Worm (Caenorhabditis elegans) whole organism, L3 larva: ENCODE results near the gene T10B10.4.

Experiments used
- R02D3.7 ChIP-seq: fragments of 150-350 bp; optimal IDR thresholded peaks from 2 replicates; lab custom pipeline; 2014; ENCODE audit warnings: missing biosample characterization, missing genetic modification characterization
- ZK546.5 ChIP-seq: sonication (generic microtip); optimal IDR thresholded peaks from 2 replicates; lab custom pipeline; 2017; ENCODE audit warnings: missing biosample characterization, missing genetic modification characterization
- aly-2 ChIP-seq: fragments of 150-350 bp; optimal IDR thresholded peaks from 2 replicates; lab custom pipeline; 2014; ENCODE audit warnings: missing biosample characterization, missing genetic modification characterization
- ama-1 ChIP-seq: fragments of 150-350 bp; optimal IDR thresholded peaks from 2 replicates; lab custom pipeline; 2018
- ceh-16 ChIP-seq: sonication (generic microtip); optimal IDR thresholded peaks from 2 replicates; lab custom pipeline; 2017; ENCODE audit warnings: missing biosample characterization, missing genetic modification characterization
- ceh-28 ChIP-seq: fragments of 150-350 bp; optimal IDR thresholded peaks from 2 replicates; lab custom pipeline; 2014; ENCODE audit warnings: missing biosample characterization, missing genetic modification reagents, missing genetic modification characterization
- ceh-82 ChIP-seq: fragments of 150-350 bp; optimal IDR thresholded peaks from 2 replicates; lab custom pipeline; 2014; ENCODE audit warnings: missing biosample characterization, missing genetic modification characterization
- ceh-9 ChIP-seq: sonication (generic microtip); optimal IDR thresholded peaks from 2 replicates; lab custom pipeline; 2018; ENCODE audit warnings: missing biosample characterization, missing genetic modification characterization
- daf-12 ChIP-seq: fragments of 150-350 bp; optimal IDR thresholded peaks from 2 replicates; lab custom pipeline; 2014; ENCODE audit warnings: missing biosample characterization, missing genetic modification reagents, missing genetic modification characterization
- egl-27 ChIP-seq: sonication (generic microtip); optimal IDR thresholded peaks from 4 replicates; lab custom pipeline; 2017; ENCODE audit warnings: missing biosample characterization, missing genetic modification reagents, missing genetic modification characterization
- egl-5 ChIP-seq: fragments of 150-350 bp; optimal IDR thresholded peaks from 2 replicates; lab custom pipeline; 2017; ENCODE audit warnings: missing biosample characterization, missing genetic modification reagents, missing genetic modification characterization, inconsistent platforms
- elt-1 ChIP-seq: fragments of 150-350 bp; optimal IDR thresholded peaks from 2 replicates; lab custom pipeline; 2014; ENCODE audit warnings: missing biosample characterization, missing genetic modification characterization
- elt-2 ChIP-seq: sonication (generic microtip); optimal IDR thresholded peaks from 2 replicates; lab custom pipeline; 2016; ENCODE audit warnings: missing genetic modification reagents, mild to moderate bottlenecking, missing genetic modification characterization, missing compliant biosample characterization
- elt-3 ChIP-seq, 3 experiments: fragments of 150-350 bp in 1 of 3; sonication (generic microtip) in 2 of 3; optimal IDR thresholded peaks; 2 replicates in 2 of 3; 4 replicates in 1 of 3; lab custom pipeline; 2014 to 2017; ENCODE audit warnings: missing biosample characterization in 3 of 3, missing genetic modification characterization in 3 of 3
- eor-1 ChIP-seq, 2 experiments: fragments of 150-350 bp; optimal IDR thresholded peaks; 2 replicates each; lab custom pipeline; 2014 to 2018; ENCODE audit warnings: missing biosample characterization in 2 of 2, missing genetic modification characterization in 2 of 2
- fkh-10 ChIP-seq: sonication (generic microtip); optimal IDR thresholded peaks from 2 replicates; lab custom pipeline; 2017; ENCODE audit warnings: missing biosample characterization, missing genetic modification reagents, missing genetic modification characterization
- fkh-2 ChIP-seq: fragments of 150-350 bp; optimal IDR thresholded peaks from 2 replicates; lab custom pipeline; 2014; ENCODE audit warnings: missing biosample characterization, missing genetic modification reagents, missing genetic modification characterization
- fos-1 ChIP-seq: fragments of 150-350 bp; optimal IDR thresholded peaks from 2 replicates; lab custom pipeline; 2014; ENCODE audit warnings: missing biosample characterization, missing genetic modification characterization
- hmg-11 ChIP-seq: sonication (generic microtip); optimal IDR thresholded peaks from 2 replicates; lab custom pipeline; 2016; ENCODE audit warnings: missing genetic modification characterization, missing compliant biosample characterization
- jun-1 ChIP-seq: fragments of 150-350 bp; optimal IDR thresholded peaks from 2 replicates; lab custom pipeline; 2014; ENCODE audit warnings: missing biosample characterization, missing genetic modification reagents, missing genetic modification characterization
- lin-15B ChIP-seq: fragments of 150-350 bp; optimal IDR thresholded peaks from 2 replicates; lab custom pipeline; 2014; ENCODE audit warnings: missing biosample characterization, missing genetic modification characterization
- lin-39 ChIP-seq: fragments of 150-350 bp; optimal IDR thresholded peaks from 2 replicates; lab custom pipeline; 2018; ENCODE audit warnings: missing biosample characterization, missing genetic modification reagents, missing genetic modification characterization
- lsy-12 ChIP-seq: sonication (generic microtip); optimal IDR thresholded peaks from 2 replicates; lab custom pipeline; 2016; ENCODE audit warnings: mild to moderate bottlenecking, missing genetic modification characterization, missing compliant biosample characterization
- mdl-1 ChIP-seq: fragments of 150-350 bp; optimal IDR thresholded peaks from 2 replicates; lab custom pipeline; 2014; ENCODE audit warnings: missing biosample characterization, missing genetic modification characterization
- mml-1 ChIP-seq: fragments of 150-350 bp; sonication (generic microtip); optimal IDR thresholded peaks from 3 replicates; lab custom pipeline; 2014; ENCODE audit warnings: missing biosample characterization, missing genetic modification characterization
- nfya-1 ChIP-seq: sonication (generic microtip); optimal IDR thresholded peaks from 2 replicates; lab custom pipeline; 2017; ENCODE audit warnings: missing genetic modification characterization, mild to moderate bottlenecking, missing compliant biosample characterization, antibody characterized with exemption, moderate library complexity; ENCODE audit not compliant: insufficient read depth
- nhr-11 ChIP-seq: fragments of 150-350 bp; optimal IDR thresholded peaks from 2 replicates; lab custom pipeline; 2014; ENCODE audit warnings: missing biosample characterization, missing genetic modification characterization
- nhr-12 ChIP-seq: fragments of 150-350 bp; optimal IDR thresholded peaks from 2 replicates; lab custom pipeline; 2014; ENCODE audit warnings: missing biosample characterization, missing genetic modification characterization
- nhr-23 ChIP-seq: fragments of 150-350 bp; optimal IDR thresholded peaks from 2 replicates; lab custom pipeline; 2014; ENCODE audit warnings: missing biosample characterization, missing genetic modification reagents, missing genetic modification characterization
- nhr-237 ChIP-seq: fragments of 150-350 bp; optimal IDR thresholded peaks from 2 replicates; lab custom pipeline; 2014; ENCODE audit warnings: missing biosample characterization, missing genetic modification characterization
- nhr-25 ChIP-seq: sonication (generic microtip); optimal IDR thresholded peaks from 2 replicates; lab custom pipeline; 2017; ENCODE audit warnings: missing biosample characterization, missing genetic modification characterization
- nhr-28 ChIP-seq: fragments of 150-350 bp; optimal IDR thresholded peaks from 2 replicates; lab custom pipeline; 2014; ENCODE audit warnings: missing biosample characterization, missing genetic modification characterization
- nhr-43 ChIP-seq: sonication (generic microtip); optimal IDR thresholded peaks from 2 replicates; lab custom pipeline; 2016; ENCODE audit warnings: mild to moderate bottlenecking, missing genetic modification characterization, missing compliant biosample characterization; ENCODE audit not compliant: poor library complexity, severe bottlenecking
- nhr-67 ChIP-seq: fragments of 150-350 bp; optimal IDR thresholded peaks from 2 replicates; lab custom pipeline; 2014; ENCODE audit warnings: missing biosample characterization, missing genetic modification characterization
- nhr-76 ChIP-seq: fragments of 150-350 bp; sonication (generic microtip); optimal IDR thresholded peaks from 5 replicates; lab custom pipeline; 2014; ENCODE audit warnings: missing biosample characterization, missing genetic modification characterization
- nhr-77 ChIP-seq: fragments of 150-350 bp; optimal IDR thresholded peaks from 2 replicates; lab custom pipeline; 2014; ENCODE audit warnings: missing biosample characterization, missing genetic modification characterization
- pha-4 ChIP-seq: fragments of 150-350 bp; optimal IDR thresholded peaks from 2 replicates; lab custom pipeline; 2014; ENCODE audit warnings: missing biosample characterization, missing genetic modification reagents, missing genetic modification characterization
- pqm-1 ChIP-seq: fragments of 150-350 bp; optimal IDR thresholded peaks from 2 replicates; lab custom pipeline; 2017; ENCODE audit warnings: missing biosample characterization, missing genetic modification characterization, inconsistent platforms
- sea-2 ChIP-seq: fragments of 150-350 bp; sonication (generic microtip); optimal IDR thresholded peaks from 4 replicates; lab custom pipeline; 2014; ENCODE audit warnings: missing biosample characterization, missing genetic modification reagents, missing genetic modification characterization
- skn-1 ChIP-seq: fragments of 150-350 bp; optimal IDR thresholded peaks from 2 replicates; lab custom pipeline; 2014; ENCODE audit warnings: missing biosample characterization, missing genetic modification characterization
- snpc-4 ChIP-seq: fragments of 150-350 bp; optimal IDR thresholded peaks from 2 replicates; lab custom pipeline; 2014; ENCODE audit warnings: missing biosample characterization, missing genetic modification characterization
- tbx-2 ChIP-seq: sonication (generic microtip); optimal IDR thresholded peaks from 2 replicates; lab custom pipeline; 2016; ENCODE audit warnings: mild to moderate bottlenecking, missing genetic modification characterization, missing compliant biosample characterization
- unc-39 ChIP-seq: sonication (generic microtip); optimal IDR thresholded peaks from 4 replicates; lab custom pipeline; 2017; ENCODE audit warnings: missing biosample characterization, missing genetic modification characterization
- unc-62 ChIP-seq: fragments of 150-350 bp; sonication (generic microtip); optimal IDR thresholded peaks from 4 replicates; lab custom pipeline; 2014; ENCODE audit warnings: missing biosample characterization, missing genetic modification reagents, missing genetic modification characterization
- zag-1 ChIP-seq: fragments of 150-350 bp; optimal IDR thresholded peaks from 2 replicates; lab custom pipeline; 2014; ENCODE audit warnings: missing biosample characterization, missing genetic modification characterization
- ztf-11 ChIP-seq: fragments of 150-350 bp; optimal IDR thresholded peaks from 2 replicates; lab custom pipeline; 2014; ENCODE audit warnings: missing biosample characterization, missing genetic modification characterization
- ztf-4 ChIP-seq: fragments of 150-350 bp; optimal IDR thresholded peaks from 2 replicates; lab custom pipeline; 2014; ENCODE audit warnings: missing biosample characterization, missing genetic modification characterization

The T10B10.4 gene

DNA sequence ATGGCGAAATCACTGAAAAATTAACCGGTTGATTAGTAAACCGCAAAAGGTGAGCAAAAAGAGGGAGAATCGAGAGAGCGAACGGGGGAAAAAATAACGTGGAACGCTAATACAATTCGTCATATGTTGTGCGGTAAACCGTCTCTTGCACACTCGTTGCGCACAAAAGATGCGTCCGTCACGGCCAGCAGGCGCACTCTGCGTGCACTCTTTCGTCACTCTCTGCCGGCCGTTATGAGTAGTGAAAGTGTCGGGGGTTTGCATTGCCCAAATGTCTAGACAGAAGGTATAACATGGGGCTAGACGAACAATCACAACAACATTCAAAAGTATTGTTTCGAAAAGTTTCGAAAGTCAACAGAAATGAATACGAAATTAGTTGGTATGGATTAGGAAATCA is 8.5 kb upstream of the T10B10.4 start, which contains the start of gene pkhm-2 (continued):
- TF ChIP-seq eor-1 (tag; optimal IDR thresholded peaks at IDR 0.05; lab: Kevin White, UChicago), result no peak

ce11 chrX:15188510-15188909 is 1.4 kb upstream of the T10B10.4 start:
- TF ChIP-seq hmg-11 (tag; lab: Kevin White, UChicago), result no peak
- peak; percentile 16 for TF ChIP-seq skn-1 (tag; lab: Kevin White, UChicago)

- TF ChIP-seq nhr-76 (tag; lab: Kevin White, UChicago) (no peak), elt-2 (no peak), egl-5 (peak; percentile 73), mml-1 (no peak), eor-1 (tag; optimal IDR thresholded peaks at IDR 0.05; lab: Kevin White, UChicago) (no peak), ceh-16 (tag; lab: Kevin White, UChicago) (no peak), nhr-11 (tag; lab: Kevin White, UChicago) (no peak), hmg-11 (tag; lab: Kevin White, UChicago) (peak; percentile 64), nhr-43 (tag; lab: Kevin White, UChicago) (no peak), lin-39 (tag; lab: Kevin White, UChicago) (peak; percentile 92), lin-15B (peak; percentile 14), unc-62 (GFP tag; lab: Kevin White, UChicago) (peak; percentile 72), fkh-2 (no peak), ZK546.5 (no peak), snpc-4 (tag; lab: Kevin White, UChicago) (peak; percentile 69), fos-1 (tag; lab: Kevin White, UChicago) (no peak), nhr-25 (no peak), nhr-77 (tag; lab: Kevin White, UChicago) (no peak), ztf-11 (tag; lab: Kevin White, UChicago) (no peak), ztf-4 (tag; lab: Kevin White, UChicago) (no peak), tbx-2 (peak; percentile 66), skn-1 (tag; lab: Kevin White, UChicago) (no peak), sea-2 (GFP tag; lab: Kevin White, UChicago) (no peak), lsy-12 (tag; lab: Kevin White, UChicago) (no peak), fkh-10 (peak; percentile 63), ceh-28 (tag; lab: Kevin White, UChicago) (peak; percentile 4), ceh-9 (tag; lab: Kevin White, UChicago) (peak; percentile 66), nfya-1 (tag; lab: Kevin White, UChicago) (peak; percentile 85), mdl-1 (tag; lab: Kevin White, UChicago) (no peak), nhr-237 (no peak), zag-1 (tag; lab: Kevin White, UChicago) (no peak), ama-1 (lab: Kevin White, UChicago) (no peak), aly-2 (tag; lab: Kevin White, UChicago) (no peak), elt-1 (tag; lab: Kevin White, UChicago) (peak; percentile 37), elt-3 (tag; optimal IDR thresholded peaks at IDR 0.05; lab: Kevin White, UChicago) (no peak), nhr-23 (tag; lab: Kevin White, UChicago) (no peak), egl-27 (tag; lab: Kevin White, UChicago) (no peak), pqm-1 (tag; lab: Kevin White, UChicago) (no peak), pha-4 (tag; lab: Kevin White, UChicago) (peak; percentile 16), nhr-28 (no peak), R02D3.7 (tag; lab: Kevin White, UChicago) (no peak), jun-1 (tag; lab: Kevin White, UChicago) (no peak), daf-12 (tag; lab: Kevin White, UChicago) (no peak), nhr-12 (tag; lab: Kevin White, UChicago) (no peak), ceh-82 (tag; lab: Kevin White, UChicago) (no peak), nhr-67 (tag; lab: Kevin White, UChicago) (no peak), unc-39 (tag; lab: Kevin White, UChicago) (no peak)
These were observed 792 bp upstream of the T10B10.4 start for ce11 chrX:15188986-15189675.
